Worm (Caenorhabditis elegans): ENCODE results near the gene cyb-1.
"Not testable (repeated sequence)": the region's sequence is repeated elsewhere in the genome, so short reads cannot be mapped to it uniquely, and the experiment has no call there.

The cyb-1 gene

DNA sequence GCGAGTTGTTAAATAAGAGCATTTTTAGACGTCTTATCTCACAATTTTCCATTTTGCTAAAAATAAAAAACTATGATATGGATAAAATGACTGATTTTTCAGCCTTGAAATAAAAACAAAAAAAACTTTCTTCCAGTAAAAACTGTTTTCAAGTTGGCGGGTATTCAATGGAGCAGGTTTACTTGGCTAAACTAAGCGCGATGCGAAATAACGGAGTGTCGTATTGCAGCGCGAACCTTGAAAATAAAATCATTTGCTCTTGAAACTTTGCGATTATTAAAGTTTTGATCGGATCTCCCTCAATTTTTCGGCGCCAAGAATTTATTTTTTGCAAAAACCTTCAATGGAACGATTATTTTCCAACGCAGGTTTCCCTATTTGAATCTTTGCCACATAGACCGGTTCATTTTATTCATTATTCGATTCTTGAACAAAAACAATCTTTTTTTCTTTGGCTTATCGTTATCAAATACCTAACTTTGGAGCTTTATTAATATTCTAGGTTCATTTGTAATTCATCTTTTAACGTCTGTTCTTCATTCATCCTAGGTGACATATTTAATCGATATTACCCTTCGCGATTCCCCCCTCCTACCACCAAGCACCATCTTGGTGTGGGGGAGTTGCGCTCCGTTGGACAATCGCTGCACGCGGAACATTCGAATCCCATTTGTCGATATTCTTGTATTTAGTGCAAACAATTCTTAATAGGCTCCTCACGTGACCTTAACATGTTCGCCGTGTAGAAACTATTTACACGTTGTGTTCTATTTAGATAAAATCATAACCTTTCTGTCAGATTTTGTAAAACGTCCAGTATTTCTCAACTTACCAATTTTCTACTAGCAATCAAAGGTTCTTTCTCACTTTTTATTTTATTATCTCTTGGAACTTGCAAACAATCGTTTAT is at the start of gene cyb-1, which contains the start of gene orc-5:
Gene cyb-1 (plus strand): TSS at position 690 of the 910 bp plus-strand sequence.
Gene orc-5 (minus strand): TSS at position 62 of the 910 bp plus-strand sequence.
- TF ChIP-seq Y22D7AL.16 (tag; optimal IDR thresholded peaks at IDR 0.05) (no peak), C38D4.7 (GFP tag; optimal IDR thresholded peaks at IDR 0.05) (no peak), hlh-30 (tag; optimal IDR thresholded peaks at IDR 0.05; ENCODE audit: insufficient read depth) (peak; percentile 62), ceh-48 (tag; optimal IDR thresholded peaks at IDR 0.05) (peak; percentile 66), pros-1 (tag; optimal IDR thresholded peaks at IDR 0.05) (no peak), unc-42 (tag; optimal IDR thresholded peaks at IDR 0.05) (peak; percentile 23), dve-1 (tag; optimal IDR thresholded peaks at IDR 0.05) (peak; percentile 3), nfya-1 (tag; optimal IDR thresholded peaks at IDR 0.05) (peak; percentile 44), K09A11.1 (tag; optimal IDR thresholded peaks at IDR 0.05; ENCODE audit: insufficient read depth) (no peak), ceh-22 (tag; optimal IDR thresholded peaks at IDR 0.05) (no peak), pax-1 (tag; optimal IDR thresholded peaks at IDR 0.05) (peak; percentile 58), elt-4 (tag; optimal IDR thresholded peaks at IDR 0.05) (no peak)

DNA sequence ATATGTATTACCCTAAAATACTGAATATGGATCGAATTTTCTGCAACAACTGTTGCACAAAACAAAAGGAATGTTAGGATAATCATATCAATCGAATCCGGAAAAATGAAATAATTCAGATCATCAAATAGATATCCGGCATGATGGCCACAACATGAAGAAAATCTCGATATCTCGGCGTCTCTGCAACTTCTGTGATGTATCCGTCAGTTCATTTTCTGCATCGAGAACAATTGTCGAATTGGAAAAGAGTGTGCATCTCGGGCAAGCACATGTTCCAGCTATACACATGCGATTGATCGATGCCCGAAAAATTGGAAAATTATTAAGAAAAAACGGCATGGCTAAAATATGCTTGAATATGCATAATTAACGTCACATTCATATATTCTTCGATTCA is 49.3 kb upstream of the cyb-1 start, which contains the start of the genes K08C7.6 and R102.1:
Gene K08C7.6 (minus strand): TSS at position 101 of the 400 bp plus-strand sequence.
Gene R102.1 (plus strand): TSS at position 291 of the 400 bp plus-strand sequence.
- TF ChIP-seq tbx-7 (tag; optimal IDR thresholded peaks at IDR 0.05) (no peak), ceh-31 (tag; optimal IDR thresholded peaks at IDR 0.05) (no peak), fkh-10 (GFP tag; optimal IDR thresholded peaks at IDR 0.05) (no peak), ceh-48 (tag; optimal IDR thresholded peaks at IDR 0.05) (no peak), ceh-14 (tag; optimal IDR thresholded peaks at IDR 0.05) (no peak), madf-2 (tag; optimal IDR thresholded peaks at IDR 0.05) (no peak), pax-1 (tag; optimal IDR thresholded peaks at IDR 0.05) (no peak), dve-1 (tag; optimal IDR thresholded peaks at IDR 0.05) (no peak), nhr-232 (tag; optimal IDR thresholded peaks at IDR 0.05) (no peak), sdc-2 (tag; optimal IDR thresholded peaks at IDR 0.05) (no peak), lin-11 (tag; optimal IDR thresholded peaks at IDR 0.05) (no peak), unc-3 (GFP tag; conservative IDR thresholded peaks at IDR 0.05) (no peak), unc-3 (tag; optimal IDR thresholded peaks at IDR 0.05) (no peak), sox-2 (GFP tag; IDR thresholded peaks at IDR 0.05) (no peak), ceh-6 (GFP tag; optimal IDR thresholded peaks at IDR 0.05) (no peak), ceh-19 (GFP tag; optimal IDR thresholded peaks at IDR 0.05) (no peak), npax-4 (tag; optimal IDR thresholded peaks at IDR 0.05) (no peak), F13H6.1 (tag; optimal IDR thresholded peaks at IDR 0.05) (no peak), ceh-34 (tag; optimal IDR thresholded peaks at IDR 0.05) (no peak), pha-4 (tag; optimal IDR thresholded peaks at IDR 0.05) (no peak), tbx-2 (tag; optimal IDR thresholded peaks at IDR 0.05) (no peak)

DNA sequence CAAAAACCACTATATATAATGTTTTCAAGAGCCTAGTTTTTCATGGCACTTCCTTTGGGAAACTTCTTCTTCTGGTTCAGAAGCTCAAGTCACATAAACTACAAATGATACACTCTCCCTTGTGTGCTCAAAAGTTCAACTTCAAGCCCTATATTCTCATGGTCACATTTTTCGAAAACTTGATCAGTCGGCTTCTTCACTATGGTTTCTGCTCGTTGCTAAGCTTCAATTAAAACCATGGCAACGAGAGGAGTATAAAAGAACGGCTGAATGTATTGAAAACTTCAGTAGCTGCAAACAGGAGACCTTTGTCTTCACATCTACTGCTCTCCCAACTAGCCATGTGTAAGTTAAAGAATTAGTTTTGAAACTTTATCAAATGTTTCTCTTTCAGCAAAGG is 47.7 kb upstream of the cyb-1 start, which contains the start of gene R102.2:
Gene R102.2 (plus strand): TSS at position 301 of the 400 bp plus-strand sequence.
- not testable (repeated sequence) for TF ChIP-seq pag-3 (tag; optimal IDR thresholded peaks at IDR 0.05; ENCODE audit: borderline replicate concordance); ceh-9 (tag; optimal IDR thresholded peaks at IDR 0.05); dve-1 (tag; optimal IDR thresholded peaks at IDR 0.05)

DNA sequence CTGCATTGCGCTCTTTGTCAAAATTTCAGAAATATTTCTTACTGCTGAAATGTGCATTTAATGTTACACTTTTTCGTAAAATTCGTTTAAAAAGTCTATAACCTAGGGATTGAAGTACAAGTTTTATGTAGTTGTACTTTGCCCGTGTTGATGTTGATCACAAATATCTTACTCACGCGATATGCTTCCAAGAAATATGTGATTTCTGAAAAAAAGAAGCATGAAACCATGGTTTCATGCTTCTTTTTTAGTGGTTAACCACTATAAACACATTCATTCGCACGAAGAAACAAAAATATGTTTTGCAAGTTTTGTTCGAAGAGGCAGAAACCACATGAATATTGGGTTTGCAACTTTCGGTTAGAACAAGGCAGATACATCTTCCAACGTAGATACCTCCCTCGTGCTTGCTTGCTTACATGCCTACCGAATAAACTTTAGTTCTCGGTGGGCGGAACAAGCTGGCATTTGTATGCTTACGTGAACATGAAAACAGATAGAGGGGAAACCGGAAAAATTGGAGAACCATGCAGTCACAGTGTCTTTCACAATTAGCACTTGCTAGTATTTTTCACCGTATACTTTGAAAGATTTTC is 45.9 kb upstream of the cyb-1 start, which contains the start of gene R102.3:
Gene R102.3 (plus strand): TSS at position 546 of the 596 bp plus-strand sequence.
- no peak for TF ChIP-seq K09A11.1 (tag; optimal IDR thresholded peaks at IDR 0.05; ENCODE audit: insufficient read depth)
- no peak for TF ChIP-seq elt-4 (tag; optimal IDR thresholded peaks at IDR 0.05)
- no peak for TF ChIP-seq ceh-31 (tag; optimal IDR thresholded peaks at IDR 0.05)
- TF ChIP-seq ceh-22 (tag; optimal IDR thresholded peaks at IDR 0.05), result no peak
- TF ChIP-seq ceh-48 (tag; optimal IDR thresholded peaks at IDR 0.05), result no peak
- TF ChIP-seq nhr-232 (tag; optimal IDR thresholded peaks at IDR 0.05), result no peak
- TF ChIP-seq pax-1 (tag; optimal IDR thresholded peaks at IDR 0.05), result no peak
- no peak for TF ChIP-seq mec-3 (tag; optimal IDR thresholded peaks at IDR 0.05; ENCODE audit: borderline replicate concordance)
